Worm (Caenorhabditis elegans) whole organism, L4/young adult: ENCODE data around the gene K01D12.7.

Source experiments
- W03F9.2 ChIP-seq: fragments of 150-350 bp; optimal IDR thresholded peaks from 2 replicates; lab custom pipeline; 2014; ENCODE audit warnings: missing biosample characterization, missing genetic modification characterization
- him-1 ChIP-seq: sonication (generic microtip); optimal IDR thresholded peaks from 2 replicates; lab custom pipeline; 2016; ENCODE audit warnings: missing genotype, missing genetic modification reagents, missing genetic modification characterization, missing compliant biosample characterization

DNA sequence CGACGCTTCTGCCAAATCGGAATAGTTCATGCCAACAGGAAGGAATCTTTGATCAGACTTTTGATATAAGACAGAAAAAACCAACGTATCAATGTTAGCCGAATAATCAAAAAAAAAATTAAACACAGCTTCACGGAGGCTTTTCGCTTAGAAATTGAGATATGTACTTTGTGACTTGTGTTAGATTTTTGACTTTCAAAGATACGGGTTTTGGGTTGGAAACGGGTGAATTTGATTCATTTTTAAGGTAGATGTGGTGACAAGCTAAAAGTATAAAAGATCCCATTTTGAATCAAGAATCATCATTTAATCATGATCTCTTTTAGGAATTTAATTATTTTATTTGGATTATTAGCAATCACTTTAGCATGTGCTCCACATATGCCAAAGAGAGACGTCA is 1.1 kb upstream of the K01D12.7 start, which contains the start of gene K01D12.8:
- no peak for TF ChIP-seq him-1 (tag; lab: Kevin White, UChicago)
- TF ChIP-seq W03F9.2 (tag; lab: Kevin White, UChicago) = no peak
